Worm (Caenorhabditis elegans): ENCODE measurements around the gene lin-26.

- TF ChIP-seq nhr-6 (tag; optimal IDR thresholded peaks at IDR 0.05), result no peak
- TF ChIP-seq alr-1 (tag; optimal IDR thresholded peaks at IDR 0.05), result no peak
- no peak for TF ChIP-seq snpc-4 (tag; optimal IDR thresholded peaks at IDR 0.05)
- TF ChIP-seq lsy-2 (tag; optimal IDR thresholded peaks at IDR 0.05), result peak; percentile 13 to 65
- no peak for TF ChIP-seq ceh-82 (tag; optimal IDR thresholded peaks at IDR 0.05)
- no peak for TF ChIP-seq lin-39 (tag; optimal IDR thresholded peaks at IDR 0.05)
- no peak for TF ChIP-seq zag-1 (tag; optimal IDR thresholded peaks at IDR 0.05)
- TF ChIP-seq fos-1 (tag; optimal IDR thresholded peaks at IDR 0.05), result no peak
- TF ChIP-seq lin-11 (tag; optimal IDR thresholded peaks at IDR 0.05), result peak; percentile 31
- no peak for TF ChIP-seq unc-62 (GFP tag; optimal IDR thresholded peaks at IDR 0.05)
- no peak for TF ChIP-seq nhr-10 (tag; optimal IDR thresholded peaks at IDR 0.05)
- no peak for TF ChIP-seq blmp-1 (tag; optimal IDR thresholded peaks at IDR 0.05; ENCODE audit: insufficient read depth)
- TF ChIP-seq egl-27 (tag; optimal IDR thresholded peaks at IDR 0.05), result peak; percentile 19
- peak; percentile 63 for TF ChIP-seq nhr-129 (tag; optimal IDR thresholded peaks at IDR 0.05)
These were observed 26.5 kb downstream of the lin-26 start, which contains the start of gene B0495.9 for ce11 chrII:7708540-7708939.
